Worm (Caenorhabditis elegans) whole organism, midembryonic: ENCODE data around the gene srh-212.

Experiments
- T22C8.4 ChIP-seq: fragments of 200-800 bp; sonication (Bioruptor generic); IDR thresholded peaks from 2 replicates; pipeline ENCODE4 v1.3.6; 2022; ENCODE audit warnings: missing genetic modification characterization, missing compliant biosample characterization
- ztf-29 ChIP-seq: fragments of 200-800 bp; sonication (Bioruptor generic); IDR thresholded peaks from 2 replicates; pipeline ENCODE4 v1.3.6; 2022; ENCODE audit warnings: missing genetic modification reagents, missing genetic modification characterization, missing compliant biosample characterization

DNA sequence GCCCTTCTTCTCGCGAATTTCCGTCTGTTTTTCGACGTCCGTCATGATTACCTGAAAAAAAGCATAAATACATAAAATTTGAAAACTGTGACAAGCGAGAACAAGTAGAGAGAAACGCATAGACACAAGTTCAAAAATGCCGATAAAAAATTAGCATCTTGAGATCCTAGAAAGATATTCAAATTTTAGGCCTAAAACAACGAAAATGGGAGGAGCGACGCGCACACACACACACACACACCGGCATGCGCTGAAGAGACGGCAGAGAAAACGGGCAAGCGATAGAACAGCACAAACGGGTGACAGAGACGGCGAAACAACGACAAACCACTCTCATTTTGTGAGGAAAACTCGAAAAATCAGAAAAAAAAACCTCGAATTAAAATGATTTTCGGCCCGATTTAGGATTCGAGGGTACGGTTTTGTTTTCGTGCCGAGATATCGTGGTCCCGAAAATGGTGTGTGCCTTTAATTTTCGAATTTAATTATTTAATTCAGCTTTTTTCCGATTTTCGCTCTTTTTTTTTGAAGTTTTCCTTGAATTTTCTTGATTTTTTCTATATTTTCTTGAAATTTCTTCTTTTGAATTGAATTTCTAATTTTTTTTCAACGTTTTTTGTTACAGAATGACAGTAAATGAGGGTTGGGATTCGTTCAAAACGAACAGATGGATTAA is 10.8 kb downstream of the srh-212 start, which contains the start of the genes rpl-11.1 and T22F3.2:
- TF ChIP-seq ztf-29 (GFP tag; lab: Robert Waterston, UW) (no peak), T22C8.4 (no peak)
